Fruit fly (Drosophila melanogaster) whole organism, prepupa: ENCODE results near the gene CG18596.

Source experiments
- CG11294 ChIP-seq: fragments of 200-800 bp; sonication (Bioruptor generic); IDR thresholded peaks from 2 replicates; pipeline ENCODE4 v1.3.6; 2022; ENCODE audit warnings: missing biosample characterization, missing genetic modification characterization
- CG32006 ChIP-seq: fragments of 200-800 bp; sonication (Bioruptor generic); optimal IDR thresholded peaks from 3 replicates; lab custom pipeline; 2017; ENCODE audit warnings: missing biosample characterization, mild to moderate bottlenecking, missing genetic modification characterization
- CG6276 ChIP-seq: fragments of 200-800 bp; sonication (Bioruptor generic); optimal IDR thresholded peaks from 2 replicates; lab custom pipeline; 2017; ENCODE audit warnings: missing biosample characterization, mild to moderate bottlenecking, missing genetic modification characterization
- CG6854 ChIP-seq: fragments of 200-800 bp; sonication (Bioruptor generic); optimal IDR thresholded peaks from 2 replicates; lab custom pipeline; 2017; ENCODE audit warnings: missing biosample characterization, mild to moderate bottlenecking, missing genetic modification characterization
- CG9139 ChIP-seq: fragments of 200-800 bp; sonication (Bioruptor generic); optimal IDR thresholded peaks from 3 replicates; lab custom pipeline; 2017; ENCODE audit warnings: missing biosample characterization, mild to moderate bottlenecking, missing genetic modification characterization
- Ets96B ChIP-seq: fragments of 200-800 bp; optimal IDR thresholded peaks from 2 replicates; lab custom pipeline; 2019; ENCODE audit warnings: missing biosample characterization, mild to moderate bottlenecking, missing genetic modification characterization, moderate library complexity
- Met ChIP-seq: fragments of 200-800 bp; sonication (Bioruptor generic); optimal IDR thresholded peaks from 3 replicates; lab custom pipeline; 2016; ENCODE audit warnings: missing biosample characterization, missing genetic modification characterization
- achi ChIP-seq: fragments of 200-800 bp; sonication (Bioruptor generic); optimal IDR thresholded peaks from 3 replicates; lab custom pipeline; 2016; ENCODE audit warnings: missing biosample characterization, missing genetic modification characterization
- cyc ChIP-seq: fragments of 200-800 bp; sonication (Bioruptor generic); optimal IDR thresholded peaks from 3 replicates; lab custom pipeline; 2016; ENCODE audit warnings: missing biosample characterization, missing genetic modification characterization
- dsx ChIP-seq: fragments of 200-800 bp; optimal IDR thresholded peaks from 3 replicates; lab custom pipeline; 2019; ENCODE audit warnings: missing biosample characterization, mild to moderate bottlenecking, missing genetic modification characterization, moderate library complexity; ENCODE audit not compliant: poor library complexity, severe bottlenecking
- fd85E ChIP-seq: fragments of 200-800 bp; sonication (Bioruptor generic); optimal IDR thresholded peaks from 3 replicates; lab custom pipeline; 2016; ENCODE audit warnings: missing biosample characterization, missing genetic modification characterization
- lz ChIP-seq: fragments of 200-800 bp; sonication (Bioruptor generic); optimal IDR thresholded peaks from 3 replicates; lab custom pipeline; 2016; ENCODE audit warnings: missing biosample characterization, missing genetic modification characterization
- salr ChIP-seq, 2 experiments: fragments of 200-800 bp; sonication (Bioruptor generic); optimal IDR thresholded peaks; 3 replicates each; lab custom pipeline; 2016 to 2018; ENCODE audit warnings: missing biosample characterization in 2 of 2, missing genetic modification characterization in 2 of 2, mild to moderate bottlenecking in 1 of 2

DNA sequence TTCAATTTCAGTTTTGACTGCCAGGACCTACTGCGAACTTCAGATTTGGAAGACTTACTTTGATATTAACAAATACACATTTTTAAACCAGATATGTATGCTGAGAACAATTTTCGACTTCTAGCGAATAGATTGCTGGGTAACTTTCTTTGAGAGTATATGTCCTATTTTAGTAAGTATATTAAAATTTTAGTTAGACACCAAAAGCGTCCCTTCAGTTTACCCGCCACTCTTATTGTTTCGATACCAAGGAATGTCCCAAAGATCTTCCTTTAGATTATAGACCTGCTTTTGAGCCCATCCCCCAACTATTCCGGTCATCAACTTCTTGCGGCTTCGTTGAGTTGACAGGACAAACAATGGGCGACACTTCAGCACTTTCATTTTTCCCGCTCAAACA is 35.5 kb upstream of the CG18596 start, which contains the start of gene CG5388:
- TF ChIP-seq Met (GFP tag; lab: Kevin White, UChicago) (no peak), CG6276 (no peak), lz (no peak), CG6854 (no peak), CG32006 (no peak), CG11294 (no peak), salr (GFP tag; optimal IDR thresholded peaks at IDR 0.05; lab: Kevin White, UChicago) (no peak), Ets96B (no peak), CG9139 (no peak), achi (GFP tag; lab: Kevin White, UChicago) (no peak), fd85E (GFP tag; lab: Kevin White, UChicago) (no peak), cyc (GFP tag; lab: Kevin White, UChicago) (no peak), dsx (GFP tag; lab: Kevin White, UChicago) (no peak)
